Worm (Caenorhabditis elegans) whole organism, L4 larva: ENCODE results near the gene C49A9.10.

ENCODE experiments used
- R02D3.7 ChIP-seq: fragments of 150-350 bp; sonication (generic microtip); optimal IDR thresholded peaks from 3 replicates; lab custom pipeline; 2014; ENCODE audit warnings: missing biosample characterization, missing genetic modification characterization
- Y75B8A.6 ChIP-seq: fragments of 200-800 bp; sonication (Bioruptor generic); IDR thresholded peaks from 2 replicates; pipeline ENCODE4 v1.3.6; 2022; ENCODE audit warnings: missing genetic modification reagents, missing genetic modification characterization, missing compliant biosample characterization
- fos-1 ChIP-seq: fragments of 150-350 bp; optimal IDR thresholded peaks from 2 replicates; lab custom pipeline; 2014; ENCODE audit warnings: missing biosample characterization, missing genetic modification characterization
- lin-38 ChIP-seq: fragments of 200-800 bp; sonication (Bioruptor generic); IDR thresholded peaks from 2 replicates; pipeline ENCODE4 v1.3.6; 2022; ENCODE audit warnings: missing genetic modification reagents, missing genetic modification characterization, missing compliant biosample characterization
- mep-1 ChIP-seq: fragments of 150-350 bp; sonication (generic microtip); optimal IDR thresholded peaks from 3 replicates; lab custom pipeline; 2014; ENCODE audit warnings: missing biosample characterization, missing genetic modification characterization
- nhr-237 ChIP-seq: sonication (generic microtip); optimal IDR thresholded peaks from 2 replicates; lab custom pipeline; 2017; ENCODE audit warnings: missing biosample characterization, missing genetic modification characterization
- nhr-25 ChIP-seq: sonication (generic microtip); optimal IDR thresholded peaks from 2 replicates; lab custom pipeline; 2017; ENCODE audit warnings: missing genetic modification characterization, mild to moderate bottlenecking, missing compliant biosample characterization, antibody characterized with exemption, moderate library complexity, borderline replicate concordance; ENCODE audit not compliant: insufficient read depth

DNA sequence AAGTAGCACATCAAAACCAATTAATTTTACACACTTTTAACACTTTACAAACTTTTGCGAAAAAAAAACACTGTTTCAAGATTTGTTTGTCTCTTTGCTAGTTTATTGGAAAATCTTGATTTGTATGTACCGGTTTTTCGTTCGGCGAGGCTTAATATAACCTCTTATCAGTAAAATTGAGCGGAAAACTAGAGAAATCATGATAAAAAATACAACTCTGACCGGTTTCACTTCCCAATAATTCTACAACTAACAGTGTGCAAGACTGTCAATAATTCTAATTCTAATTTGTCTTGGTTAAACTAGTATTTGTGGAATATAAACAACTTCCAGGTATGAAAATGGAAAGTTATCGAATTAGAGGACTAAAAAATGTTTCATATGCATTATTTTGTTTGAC is 15.7 kb upstream of the C49A9.10 start, which contains the start of gene C49A9.3:
- no peak for TF ChIP-seq nhr-25 (tag; lab: Kevin White, UChicago)
- TF ChIP-seq mep-1 (tag; lab: Kevin White, UChicago) = no peak
- TF ChIP-seq lin-38 (GFP tag; lab: Robert Waterston, UW) = no peak
- no peak for TF ChIP-seq fos-1
- no peak for TF ChIP-seq R02D3.7 (tag; lab: Kevin White, UChicago)
- TF ChIP-seq nhr-237 (tag; lab: Kevin White, UChicago) = no peak
- TF ChIP-seq Y75B8A.6 = no peak
